Worm (Caenorhabditis elegans) whole organism, L3 larva: ENCODE data around the gene tag-342.

ENCODE experiments used
- ama-1 ChIP-seq: fragments of 150-350 bp; optimal IDR thresholded peaks from 2 replicates; lab custom pipeline; 2018
- elt-3 ChIP-seq, 3 experiments: fragments of 150-350 bp in 1 of 3; sonication (generic microtip) in 2 of 3; optimal IDR thresholded peaks; 2 replicates in 2 of 3; 4 replicates in 1 of 3; lab custom pipeline; 2014 to 2017; ENCODE audit warnings: missing biosample characterization in 3 of 3, missing genetic modification characterization in 3 of 3
- fos-1 ChIP-seq: fragments of 150-350 bp; optimal IDR thresholded peaks from 2 replicates; lab custom pipeline; 2014; ENCODE audit warnings: missing biosample characterization, missing genetic modification characterization
- nhr-67 ChIP-seq: fragments of 150-350 bp; optimal IDR thresholded peaks from 2 replicates; lab custom pipeline; 2014; ENCODE audit warnings: missing biosample characterization, missing genetic modification characterization
- nhr-76 ChIP-seq: fragments of 150-350 bp; sonication (generic microtip); optimal IDR thresholded peaks from 5 replicates; lab custom pipeline; 2014; ENCODE audit warnings: missing biosample characterization, missing genetic modification characterization

DNA sequence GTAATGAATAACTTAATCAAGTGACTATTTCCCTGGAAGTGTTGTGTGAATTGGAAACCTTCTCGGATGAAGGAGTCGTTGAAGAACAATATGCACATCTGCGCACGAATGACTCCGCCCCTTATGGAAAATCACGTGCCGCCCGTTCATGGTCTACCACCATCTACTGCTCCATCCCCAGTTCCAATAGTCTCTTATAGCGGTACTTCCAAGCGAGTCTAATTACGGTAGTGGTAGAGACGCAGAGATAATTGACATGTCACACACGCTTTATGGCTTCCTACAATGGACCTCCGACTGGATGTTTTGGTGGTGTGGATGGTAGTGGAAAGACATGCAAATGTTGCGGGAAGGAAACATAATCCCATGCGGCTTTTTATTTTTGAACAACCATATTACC, 17.0 kb upstream of the tag-342 start:
- no peak for TF ChIP-seq fos-1 (tag; lab: Kevin White, UChicago)
- TF ChIP-seq elt-3 (tag; optimal IDR thresholded peaks at IDR 0.05; lab: Kevin White, UChicago) = no peak
- no peak for TF ChIP-seq nhr-76
- no peak for TF ChIP-seq nhr-67 (tag; lab: Kevin White, UChicago)
- no peak for TF ChIP-seq ama-1 (lab: Kevin White, UChicago)
